Fruit fly (Drosophila melanogaster): ENCODE results near the gene beag.

DNA sequence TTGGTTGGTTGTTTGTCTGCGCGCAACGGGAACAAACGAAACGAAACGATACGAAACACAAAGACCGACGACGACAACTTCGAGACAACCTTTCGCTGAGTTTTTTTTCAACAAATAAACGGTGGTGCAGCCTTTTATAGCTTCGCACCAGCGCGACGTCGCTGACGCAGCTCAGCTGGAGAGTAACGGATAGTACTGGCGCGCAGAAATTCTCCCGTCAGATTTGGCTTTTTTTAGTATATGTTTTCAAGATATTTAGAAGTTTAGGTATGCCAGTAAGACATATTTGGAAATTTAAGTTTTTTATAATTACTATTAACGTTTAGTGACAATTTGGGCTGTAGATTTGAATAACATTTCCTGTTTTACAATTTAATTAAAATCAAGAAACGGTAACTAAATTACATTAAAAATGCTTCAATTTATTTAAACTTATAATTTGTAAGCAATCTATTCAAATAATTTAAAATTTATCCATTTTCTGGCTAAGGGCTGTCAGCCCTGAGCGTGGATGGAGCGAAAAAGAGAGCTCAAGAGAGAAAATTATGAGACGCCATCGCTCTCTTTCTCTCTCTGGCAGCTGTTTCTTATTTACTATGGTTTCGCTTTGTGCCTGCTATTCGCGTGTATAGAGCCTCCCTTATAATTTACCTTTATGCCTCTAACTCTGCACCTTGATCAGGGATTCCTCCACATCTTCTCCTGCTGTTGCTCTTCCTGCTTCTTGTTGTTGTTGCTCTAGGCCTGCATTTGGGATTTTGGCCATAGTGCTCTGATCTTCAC, 31.1 kb downstream of the beag start:
- TF ChIP-seq Sin3A (optimal IDR thresholded peaks at IDR 0.05), result no peak
- TF ChIP-seq ttk (optimal IDR thresholded peaks at IDR 0.05), result no peak
- no peak for TF ChIP-seq psq (optimal IDR thresholded peaks at IDR 0.05)
- no peak for TF ChIP-seq Myc (optimal IDR thresholded peaks at IDR 0.05)
- no peak for TF ChIP-seq insv (optimal IDR thresholded peaks at IDR 0.05)
